Worm (Caenorhabditis elegans) whole organism, early embryonic: ENCODE measurements around the gene rnh-1.0.

Experiments
- B0310.2 ChIP-seq: sonication (generic microtip); optimal IDR thresholded peaks from 2 replicates; lab custom pipeline; 2016; ENCODE audit warnings: mild to moderate bottlenecking, missing genetic modification characterization, missing compliant biosample characterization
- F13C5.2 ChIP-seq: sonication (generic microtip); optimal IDR thresholded peaks from 2 replicates; lab custom pipeline; 2017; ENCODE audit warnings: mild to moderate bottlenecking, missing genetic modification characterization, inconsistent platforms, missing compliant biosample characterization
- aly-1 ChIP-seq: sonication (generic microtip); optimal IDR thresholded peaks from 2 replicates; lab custom pipeline; 2016; ENCODE audit warnings: missing genetic modification characterization, missing compliant biosample characterization
- ama-1 ChIP-seq: fragments of 150-350 bp; optimal IDR thresholded peaks from 2 replicates; lab custom pipeline; 2014
- ceh-13 ChIP-seq: fragments of 200-800 bp; sonication (Bioruptor generic); optimal IDR thresholded peaks from 2 replicates; lab custom pipeline; 2018; ENCODE audit warnings: mild to moderate bottlenecking, missing genetic modification characterization, missing compliant biosample characterization
- ceh-36 ChIP-seq: sonication (generic microtip); optimal IDR thresholded peaks from 2 replicates; lab custom pipeline; 2016; ENCODE audit warnings: missing genetic modification characterization, inconsistent platforms, missing compliant biosample characterization
- ets-7 ChIP-seq: sonication (generic microtip); optimal IDR thresholded peaks from 2 replicates; lab custom pipeline; 2016; ENCODE audit warnings: missing genotype, missing genetic modification characterization, missing compliant biosample characterization
- flt-1 ChIP-seq: fragments of 200-800 bp; sonication (Bioruptor generic); IDR thresholded peaks from 2 replicates; pipeline ENCODE4 v1.3.6; 2022; ENCODE audit warnings: missing genetic modification characterization, missing compliant biosample characterization
- hmbx-1 ChIP-seq: sonication (generic microtip); optimal IDR thresholded peaks from 2 replicates; lab custom pipeline; 2016; ENCODE audit warnings: mild to moderate bottlenecking, missing genetic modification characterization, missing compliant biosample characterization
- hmg-4 ChIP-seq: fragments of 200-800 bp; sonication (Bioruptor generic); optimal IDR thresholded peaks from 2 replicates; lab custom pipeline; 2018; ENCODE audit warnings: mild to moderate bottlenecking, missing genetic modification characterization, missing compliant biosample characterization
- hnd-1 ChIP-seq: sonication (generic microtip); optimal IDR thresholded peaks from 2 replicates; lab custom pipeline; 2016; ENCODE audit warnings: missing genetic modification characterization, missing compliant biosample characterization
- pes-1 ChIP-seq: fragments of 200-800 bp; sonication (Bioruptor generic); IDR thresholded peaks from 2 replicates; pipeline ENCODE4 v1.3.6; 2022; ENCODE audit warnings: missing genetic modification reagents, missing genetic modification characterization, missing compliant biosample characterization
- scrt-1 ChIP-seq: fragments of 200-800 bp; sonication (Bioruptor generic); IDR thresholded peaks from 2 replicates; pipeline ENCODE4 v1.3.6; 2022; ENCODE audit warnings: missing genetic modification characterization, missing compliant biosample characterization
- sea-1 ChIP-seq: fragments of 200-800 bp; sonication (Bioruptor generic); conservative IDR thresholded peaks from 2 replicates; pipeline ENCODE4 v1.3.6; 2022; ENCODE audit warnings: missing genetic modification characterization, missing compliant biosample characterization
- tbx-11 ChIP-seq: fragments of 200-800 bp; sonication (Bioruptor generic); IDR thresholded peaks from 2 replicates; pipeline ENCODE4 v1.3.6; 2022; ENCODE audit warnings: missing genetic modification characterization, missing compliant biosample characterization
- tra-4 ChIP-seq: sonication (generic microtip); optimal IDR thresholded peaks from 2 replicates; lab custom pipeline; 2017; ENCODE audit warnings: missing genetic modification characterization, missing compliant biosample characterization

The rnh-1.0 gene

DNA sequence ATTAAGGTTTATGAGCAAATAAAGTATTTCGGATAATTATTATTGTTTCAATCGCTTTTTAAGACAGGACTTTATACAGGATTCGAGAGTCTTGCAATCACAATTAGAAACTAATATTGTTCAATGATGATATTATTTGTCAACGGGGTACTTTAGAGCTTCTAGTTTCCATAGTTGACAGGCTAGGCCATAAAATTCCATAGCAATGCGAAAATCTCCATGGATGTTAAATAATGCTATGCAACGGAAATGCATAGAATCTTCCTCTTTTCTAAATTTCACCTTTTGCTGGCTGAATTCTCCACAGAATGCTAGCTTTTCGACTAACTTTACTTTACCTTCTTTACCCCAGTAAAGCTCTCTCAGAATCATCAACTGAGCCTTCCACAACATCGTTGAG is 12.9 kb downstream of the rnh-1.0 start, which contains the start of gene F59A6.3:
F59A6.3 (plus strand) TSS at position 301 of the 400 bp plus-strand sequence.
- TF ChIP-seq F13C5.2 (tag; lab: Kevin White, UChicago) (no peak), scrt-1 (GFP tag; lab: Robert Waterston, UW) (no peak), hmg-4 (GFP tag; lab: Kevin White, UChicago) (no peak), ets-7 (tag; lab: Kevin White, UChicago) (no peak), aly-1 (tag; lab: Kevin White, UChicago) (no peak)

DNA sequence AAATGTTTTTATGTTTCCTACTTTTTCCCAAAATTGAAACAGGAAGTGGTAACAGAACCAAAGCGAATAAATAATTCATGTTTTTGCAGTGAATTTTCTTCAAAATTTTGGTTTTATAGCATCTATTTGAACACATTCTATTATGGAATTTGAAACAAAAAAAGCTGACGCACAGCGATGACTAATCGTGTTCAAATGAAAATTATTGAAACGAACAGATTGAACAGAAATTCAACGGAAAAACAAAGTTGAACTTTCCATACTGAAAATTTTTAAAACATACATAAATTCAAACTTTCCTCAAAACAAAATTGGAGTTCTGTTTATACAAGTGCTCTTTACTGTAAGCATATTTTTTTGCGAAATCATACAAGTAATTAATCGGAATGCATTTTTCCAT is 16.9 kb downstream of the rnh-1.0 start, which contains the start of gene F59A6.12:
F59A6.12 (minus strand) TSS at position 101 of the 400 bp plus-strand sequence.
- no peak for TF ChIP-seq pes-1 (GFP tag; lab: Robert Waterston, UW)
- TF ChIP-seq aly-1 (tag; lab: Kevin White, UChicago), result no peak
- TF ChIP-seq tbx-11 (GFP tag; lab: Robert Waterston, UW), result no peak
- TF ChIP-seq ama-1, result no peak

ce11 chrII:5014399-5014798 is 19.3 kb downstream of the rnh-1.0 start, which contains the start of gene F59A6.2:
F59A6.2 (plus strand) TSS chrII:5014699.
- TF ChIP-seq hnd-1 (tag; lab: Kevin White, UChicago), result no peak

ce11 chrII:5016144-5016543 is 21.0 kb downstream of the rnh-1.0 start:
- TF ChIP-seq ets-7 (tag; lab: Kevin White, UChicago) (no peak), ama-1 (no peak), flt-1 (GFP tag; lab: Robert Waterston, UW) (no peak), ceh-36 (no peak), hmbx-1 (tag; lab: Kevin White, UChicago) (no peak)

DNA sequence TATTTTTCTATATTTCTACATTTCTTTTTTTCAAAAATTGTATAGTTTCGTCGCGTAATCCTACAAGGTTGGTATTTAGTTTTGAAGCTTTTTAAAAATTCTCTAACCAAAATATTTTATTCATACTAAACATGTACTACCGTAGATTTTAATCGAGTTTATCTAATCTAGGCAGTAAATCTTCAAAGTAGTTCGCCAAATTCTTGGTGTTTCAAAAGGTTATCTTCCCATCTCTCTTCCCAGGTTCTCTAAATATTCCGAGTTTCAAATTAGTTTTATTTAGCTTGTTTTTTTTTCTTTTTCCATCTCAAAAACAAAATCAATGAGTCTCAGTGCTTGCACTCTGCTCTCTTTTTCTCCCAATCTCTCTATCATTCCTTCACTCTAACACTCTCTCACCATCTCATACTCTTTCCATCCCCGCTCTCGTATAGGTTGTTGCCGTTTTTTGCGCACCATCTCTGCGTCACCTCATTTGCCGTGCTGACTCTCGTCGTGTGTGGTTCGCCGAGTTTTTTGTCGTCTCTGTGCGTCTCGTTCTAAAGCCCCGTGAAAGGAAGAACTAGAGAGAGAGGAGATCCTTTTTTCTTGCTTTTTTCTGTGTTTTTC is 22.0 kb downstream of the rnh-1.0 start:
- TF ChIP-seq hmg-4 (GFP tag; lab: Kevin White, UChicago), result peak; percentile 46
- TF ChIP-seq tra-4 (tag; lab: Kevin White, UChicago), result no peak
- TF ChIP-seq ceh-36, result no peak
- peak; percentile 42 for TF ChIP-seq aly-1 (tag; lab: Kevin White, UChicago)
- no peak for TF ChIP-seq pes-1 (GFP tag; lab: Robert Waterston, UW)
- no peak for TF ChIP-seq ets-7 (tag; lab: Kevin White, UChicago)
- no peak for TF ChIP-seq hnd-1 (tag; lab: Kevin White, UChicago)

DNA sequence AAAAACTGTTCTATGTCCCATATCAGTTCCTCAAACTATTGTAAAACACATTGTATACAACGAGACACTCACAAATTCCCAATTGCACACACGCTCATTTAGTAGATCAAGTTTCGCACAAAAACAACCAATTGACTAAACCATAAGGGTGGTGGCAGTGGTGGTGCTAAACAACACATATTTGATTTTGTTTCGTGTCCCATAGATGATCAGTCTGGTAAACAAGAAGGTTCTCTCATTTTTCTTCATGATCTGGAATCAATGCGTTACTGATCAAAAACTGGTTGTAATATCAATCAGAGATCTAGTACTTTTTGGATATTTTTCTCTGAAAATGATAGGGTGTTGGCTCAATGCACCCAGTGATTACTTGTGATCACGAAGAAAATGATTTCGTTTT is 23.5 kb downstream of the rnh-1.0 start:
- TF ChIP-seq hmg-4 (GFP tag; lab: Kevin White, UChicago) (no peak), tbx-11 (GFP tag; lab: Robert Waterston, UW) (no peak), hmbx-1 (tag; lab: Kevin White, UChicago) (no peak), sea-1 (GFP tag; lab: Robert Waterston, UW) (no peak), flt-1 (GFP tag; lab: Robert Waterston, UW) (no peak), F13C5.2 (tag; lab: Kevin White, UChicago) (no peak), ceh-13 (GFP tag; lab: Kevin White, UChicago) (no peak), tra-4 (tag; lab: Kevin White, UChicago) (no peak), hnd-1 (tag; lab: Kevin White, UChicago) (no peak), ets-7 (tag; lab: Kevin White, UChicago) (no peak), ceh-36 (no peak), ama-1 (no peak), pes-1 (GFP tag; lab: Robert Waterston, UW) (no peak), scrt-1 (GFP tag; lab: Robert Waterston, UW) (no peak), aly-1 (tag; lab: Kevin White, UChicago) (no peak)

DNA sequence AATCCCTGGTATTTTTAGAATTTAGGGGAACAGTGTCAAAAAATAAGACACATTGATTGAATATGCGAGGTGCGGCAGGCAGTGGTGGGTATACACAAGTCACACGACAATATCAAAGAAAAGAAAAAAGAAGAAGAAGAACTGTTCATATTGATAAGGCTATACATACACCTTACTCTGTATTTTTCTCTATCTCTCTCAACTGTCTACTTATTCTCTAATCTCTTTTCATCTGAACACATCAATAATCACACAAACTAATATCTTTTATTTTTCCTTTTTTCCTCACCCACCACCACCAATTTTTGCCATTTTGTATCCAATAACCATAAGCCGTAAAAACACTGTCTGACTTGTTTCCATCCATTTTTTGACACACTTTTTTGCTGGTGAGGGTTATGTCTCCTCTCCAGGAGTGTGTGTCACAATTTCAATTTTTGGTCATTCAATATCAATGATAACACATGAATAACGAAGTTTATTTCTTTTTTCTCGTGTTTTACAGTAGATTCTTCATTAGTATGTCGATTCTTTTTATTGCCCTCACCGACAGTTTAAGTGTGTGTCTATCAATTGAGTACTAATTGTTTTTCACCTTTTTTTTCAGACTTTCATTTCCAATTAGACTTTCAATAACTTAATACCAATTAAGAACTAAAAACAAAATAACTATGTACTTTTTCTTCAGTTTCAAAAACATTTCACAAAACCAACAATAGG is 24.4 kb downstream of the rnh-1.0 start:
- TF ChIP-seq hmbx-1 (tag; lab: Kevin White, UChicago), result no peak
- TF ChIP-seq tbx-11 (GFP tag; lab: Robert Waterston, UW), result no peak
- TF ChIP-seq F13C5.2 (tag; lab: Kevin White, UChicago), result no peak
- TF ChIP-seq hnd-1 (tag; lab: Kevin White, UChicago), result no peak

DNA sequence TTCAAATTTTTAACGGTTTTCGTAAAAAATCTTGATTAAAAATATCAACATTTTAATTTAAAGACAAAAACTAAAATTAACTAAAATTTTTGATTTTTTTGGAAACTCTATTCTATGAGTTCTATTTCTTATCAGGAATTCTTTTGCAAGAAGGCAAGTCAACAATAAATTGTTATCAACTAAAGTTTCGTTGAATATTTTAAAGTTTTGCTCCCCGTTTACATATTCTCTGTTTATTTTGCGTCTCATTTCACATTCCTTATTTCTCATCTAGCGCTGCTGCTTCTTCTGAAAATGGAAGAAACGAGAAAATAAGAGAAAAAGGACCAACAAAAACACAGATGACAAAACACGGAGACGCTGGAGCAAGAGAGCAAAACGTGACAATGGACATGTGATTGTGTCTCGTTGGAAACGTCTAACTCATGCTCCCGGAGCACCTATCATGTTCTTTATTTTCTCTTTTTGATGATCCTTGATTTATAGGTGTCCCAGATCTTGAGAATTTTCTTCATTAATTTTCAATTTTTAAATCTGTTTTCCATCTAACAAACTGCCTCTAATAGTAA is 25.5 kb downstream of the rnh-1.0 start:
- no peak for TF ChIP-seq B0310.2
- no peak for TF ChIP-seq ama-1
- no peak for TF ChIP-seq tra-4 (tag; lab: Kevin White, UChicago)
- no peak for TF ChIP-seq ets-7 (tag; lab: Kevin White, UChicago)

ce11 chrII:5021518-5021917 is 26.4 kb downstream of the rnh-1.0 start:
- TF ChIP-seq sea-1 (GFP tag; lab: Robert Waterston, UW) (no peak), ceh-36 (no peak), F13C5.2 (tag; lab: Kevin White, UChicago) (no peak)
